Worm (Caenorhabditis elegans): Measurements from ENCODE around the gene C34H4.1.

ce11 chrIV:1601357-1601756 lies 46.0 kb downstream of the C34H4.1 start, which contains the start of gene set-23:
- no peak for TF ChIP-seq fkh-3 (tag; optimal IDR thresholded peaks at IDR 0.05)
- no peak for TF ChIP-seq die-1 (tag; optimal IDR thresholded peaks at IDR 0.05)

All from whole organism, young adult.